Fruit fly (Drosophila melanogaster): ENCODE results near the gene CG1113.

Gene CG1113

DNA sequence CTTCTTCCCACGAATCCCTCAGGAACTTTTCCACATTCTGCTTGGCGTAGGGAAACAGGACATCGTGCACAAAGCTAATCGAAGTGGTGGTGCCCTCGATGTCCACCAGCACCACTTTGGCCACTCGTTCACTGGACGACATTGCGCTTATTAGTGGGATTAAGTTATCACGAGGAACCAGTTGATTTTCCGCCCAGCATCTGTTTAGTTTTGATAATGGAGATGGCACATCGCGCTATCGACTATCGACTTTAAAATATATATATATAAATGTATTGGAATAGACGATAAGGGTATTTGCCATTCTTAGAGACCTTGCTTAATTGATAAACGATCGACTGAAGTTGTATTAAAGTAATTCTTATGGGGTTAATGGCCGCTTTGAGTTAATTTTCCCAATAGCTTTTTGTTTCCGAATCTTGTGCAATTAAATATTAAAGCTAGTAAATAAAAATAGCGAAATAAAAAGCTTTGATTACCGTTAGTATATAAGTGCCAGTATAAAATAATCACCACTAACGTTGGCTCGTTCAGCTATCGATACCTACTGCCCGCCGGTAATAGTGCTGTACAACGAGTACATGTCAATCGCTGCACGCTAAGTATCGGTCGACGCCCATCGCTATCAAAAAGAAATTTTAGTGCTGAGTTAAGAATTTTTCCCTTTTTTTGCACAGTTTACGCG is 3.7 kb downstream of the CG1113 start, which contains the start of the genes Enoph and Hph (continued):
- peak; percentile 83 for TF ChIP-seq Opbp (GFP tag; IDR thresholded peaks at IDR 0.05; ENCODE audit: partially characterized antibody)
- TF ChIP-seq CG2712 (tag; optimal IDR thresholded peaks at IDR 0.05): peak; percentile 76
- TF ChIP-seq ro (GFP tag; IDR thresholded peaks at IDR 0.05): no peak
- TF ChIP-seq bbx (GFP tag; IDR thresholded peaks at IDR 0.05; ENCODE audit: partially characterized antibody): peak; percentile 83
- peak; percentile 67 for TF ChIP-seq CG10209 (GFP tag; optimal IDR thresholded peaks at IDR 0.05)
- no peak for TF ChIP-seq CG31388 (GFP tag; optimal IDR thresholded peaks at IDR 0.05)
- TF ChIP-seq NFAT (GFP tag; IDR thresholded peaks at IDR 0.05): peak; percentile 38; the same call in 1 of the 2 replicates
- peak; percentile 64 for TF ChIP-seq Chrac-16 (GFP tag; optimal IDR thresholded peaks at IDR 0.05)
- peak; percentile 72 for TF ChIP-seq CG18599 (GFP tag; optimal IDR thresholded peaks at IDR 0.05)
- TF ChIP-seq CoRest (tag; optimal IDR thresholded peaks at IDR 0.05): peak; percentile 83
- TF ChIP-seq NC2β (GFP tag; optimal IDR thresholded peaks at IDR 0.05): peak; percentile 12
- TF ChIP-seq CG16863 (GFP tag; optimal IDR thresholded peaks at IDR 0.05): peak; percentile 43
- peak; percentile 46 for TF ChIP-seq Sry-β (GFP tag; optimal IDR thresholded peaks at IDR 0.05)
- TF ChIP-seq CG2889 (GFP tag; IDR thresholded peaks at IDR 0.05): no peak
- peak; percentile 34 for TF ChIP-seq pum (GFP tag; optimal IDR thresholded peaks at IDR 0.05)
- TF ChIP-seq CG31441 (GFP tag; IDR thresholded peaks at IDR 0.05): peak; percentile 52; the same call in 1 of the 2 replicates
- peak; percentile 15 for TF ChIP-seq CG3065 (GFP tag; optimal IDR thresholded peaks at IDR 0.05)
- TF ChIP-seq chn (GFP tag; optimal IDR thresholded peaks at IDR 0.05): peak; percentile 11
- TF ChIP-seq CG18764 (GFP tag; optimal IDR thresholded peaks at IDR 0.05): peak; percentile 18
- peak; percentile 58 for TF ChIP-seq PHDP (tag; optimal IDR thresholded peaks at IDR 0.05)
- no peak for TF ChIP-seq CkIIα-i1 (GFP tag; IDR thresholded peaks at IDR 0.05)
- no peak for TF ChIP-seq MTF-1 (GFP tag; optimal IDR thresholded peaks at IDR 0.05; ENCODE audit: borderline replicate concordance)
- TF ChIP-seq seq (GFP tag; IDR thresholded peaks at IDR 0.05): 0 out of 2 replicates have a peak, but pooled peaks have one; percentile 28
- TF ChIP-seq CG17829 (tag; optimal IDR thresholded peaks at IDR 0.05): peak; percentile 75
- peak; percentile 52 for TF ChIP-seq CG10979 (tag; optimal IDR thresholded peaks at IDR 0.05)
- peak; percentile 85 for TF ChIP-seq CG12659 (GFP tag; optimal IDR thresholded peaks at IDR 0.05)
- TF ChIP-seq CG31224 (GFP tag; IDR thresholded peaks at IDR 0.05): no peak; the same call in 1 of the 2 replicates
- peak; percentile 48 for TF ChIP-seq HHEX (GFP tag; optimal IDR thresholded peaks at IDR 0.05)
- TF ChIP-seq CG32532 (GFP tag; IDR thresholded peaks at IDR 0.05): peak; percentile 65
- TF ChIP-seq GATAe (GFP tag; conservative IDR thresholded peaks at IDR 0.05): no peak
- TF ChIP-seq CG15269 (tag; optimal IDR thresholded peaks at IDR 0.05): peak; percentile 67
- 0 out of 3 replicates have a peak, but pooled peaks have one; percentile 28 for TF ChIP-seq Mrtf (GFP tag; IDR thresholded peaks at IDR 0.05)
- TF ChIP-seq HmgD (GFP tag; optimal IDR thresholded peaks at IDR 0.05): peak; percentile 42
- TF ChIP-seq kay (GFP tag; optimal IDR thresholded peaks at IDR 0.05): peak; percentile 34
- TF ChIP-seq CG4730 (GFP tag; IDR thresholded peaks at IDR 0.05): no peak
- TF ChIP-seq CG14710 (tag; optimal IDR thresholded peaks at IDR 0.05): peak; percentile 72
- peak; percentile 59 for TF ChIP-seq CG1602 (GFP tag; optimal IDR thresholded peaks at IDR 0.05)
- TF ChIP-seq CG14965 (GFP tag; optimal IDR thresholded peaks at IDR 0.05; ENCODE audit: borderline replicate concordance): no peak
- TF ChIP-seq usp (GFP tag; optimal IDR thresholded peaks at IDR 0.05): no peak
- no peak for TF ChIP-seq CG6813 (GFP tag; optimal IDR thresholded peaks at IDR 0.05)
- peak; percentile 52 for TF ChIP-seq cwo (GFP tag; optimal IDR thresholded peaks at IDR 0.05)
- TF ChIP-seq Doc3 (GFP tag; IDR thresholded peaks at IDR 0.05; ENCODE audit: partially characterized antibody): peak; percentile 66
- peak; percentile 13 for TF ChIP-seq shn (GFP tag; optimal IDR thresholded peaks at IDR 0.05)
- no peak for TF ChIP-seq ac (GFP tag; optimal IDR thresholded peaks at IDR 0.05)
- TF ChIP-seq D19A (tag; optimal IDR thresholded peaks at IDR 0.05): peak; percentile 88
- TF ChIP-seq CG6683 (GFP tag; optimal IDR thresholded peaks at IDR 0.05): no peak
- TF ChIP-seq wek (GFP tag; optimal IDR thresholded peaks at IDR 0.05): peak; percentile 66
- TF ChIP-seq CG16779 (GFP tag; IDR thresholded peaks at IDR 0.05): 0 out of 2 replicates have a peak, but pooled peaks have one; percentile 23

Measured in whole organism, embryonic.